Fruit fly (Drosophila melanogaster) whole organism, prepupa: ENCODE data around the gene Npc2b.

Experiments used
- Blimp-1 ChIP-seq: fragments of 200-800 bp; sonication (Bioruptor generic); optimal IDR thresholded peaks from 3 replicates; lab custom pipeline; 2017; ENCODE audit warnings: missing biosample characterization, missing genetic modification characterization, mild to moderate bottlenecking, moderate library complexity, missing genetic modification reagents
- CG11762 ChIP-seq: fragments of 200-800 bp; sonication (Bioruptor generic); optimal IDR thresholded peaks from 3 replicates; lab custom pipeline; 2016; ENCODE audit warnings: missing biosample characterization, missing genetic modification characterization; ENCODE audit not compliant: insufficient read depth
- CG11902 ChIP-seq: fragments of 200-800 bp; sonication (Bioruptor generic); optimal IDR thresholded peaks from 3 replicates; lab custom pipeline; 2016; ENCODE audit warnings: missing biosample characterization, missing genetic modification characterization
- CG15336 ChIP-seq: fragments of 200-800 bp; sonication (Bioruptor generic); IDR thresholded peaks from 2 replicates; pipeline ENCODE4 v1.3.6; 2022; ENCODE audit warnings: missing biosample characterization, missing genetic modification characterization
- CG1621 ChIP-seq: fragments of 200-800 bp; sonication (Bioruptor generic); optimal IDR thresholded peaks from 3 replicates; lab custom pipeline; 2018; ENCODE audit warnings: missing biosample characterization, mild to moderate bottlenecking, missing genetic modification characterization
- CG16779 ChIP-seq: fragments of 200-800 bp; sonication (Bioruptor generic); optimal IDR thresholded peaks from 3 replicates; lab custom pipeline; 2017; ENCODE audit warnings: missing biosample characterization, mild to moderate bottlenecking, missing genetic modification characterization
- CG3032 ChIP-seq: fragments of 200-800 bp; optimal IDR thresholded peaks from 2 replicates; lab custom pipeline; 2019; ENCODE audit warnings: missing biosample characterization, mild to moderate bottlenecking, missing genetic modification characterization, moderate library complexity
- CG31627 ChIP-seq: fragments of 200-800 bp; sonication (Bioruptor generic); optimal IDR thresholded peaks from 3 replicates; lab custom pipeline; 2016; ENCODE audit warnings: missing biosample characterization, missing genetic modification characterization
- CG34406 ChIP-seq: fragments of 200-800 bp; sonication (Bioruptor generic); optimal IDR thresholded peaks from 3 replicates; lab custom pipeline; 2016; ENCODE audit warnings: missing biosample characterization, missing genetic modification characterization
- CG3919 ChIP-seq: fragments of 200-800 bp; sonication (Bioruptor generic); optimal IDR thresholded peaks from 3 replicates; lab custom pipeline; 2016; ENCODE audit warnings: missing biosample characterization, missing genetic modification characterization
- CG4318 ChIP-seq: fragments of 200-800 bp; sonication (Bioruptor generic); optimal IDR thresholded peaks from 3 replicates; lab custom pipeline; 2017; ENCODE audit warnings: missing biosample characterization, mild to moderate bottlenecking, missing genetic modification characterization
- CG6163 ChIP-seq: fragments of 200-800 bp; sonication (Bioruptor generic); IDR thresholded peaks from 3 replicates; pipeline ENCODE4 v1.3.6; 2022; ENCODE audit warnings: missing biosample characterization, missing genetic modification characterization
- CG6808 ChIP-seq: fragments of 200-800 bp; sonication (Bioruptor generic); optimal IDR thresholded peaks from 3 replicates; lab custom pipeline; 2017; ENCODE audit warnings: missing biosample characterization, missing genetic modification characterization, mild to moderate bottlenecking, moderate library complexity, missing genetic modification reagents
- CG6854 ChIP-seq: fragments of 200-800 bp; sonication (Bioruptor generic); optimal IDR thresholded peaks from 2 replicates; lab custom pipeline; 2017; ENCODE audit warnings: missing biosample characterization, mild to moderate bottlenecking, missing genetic modification characterization
- CG7368 ChIP-seq: fragments of 200-800 bp; sonication (Bioruptor generic); optimal IDR thresholded peaks from 3 replicates; lab custom pipeline; 2016; ENCODE audit warnings: missing biosample characterization, missing genetic modification characterization
- CG8119 ChIP-seq: fragments of 200-800 bp; sonication (Bioruptor generic); IDR thresholded peaks from 3 replicates; pipeline ENCODE4 v1.3.6; 2022; ENCODE audit warnings: missing biosample characterization, missing genetic modification characterization
- CG8319 ChIP-seq: fragments of 200-800 bp; sonication (Bioruptor generic); optimal IDR thresholded peaks from 3 replicates; lab custom pipeline; 2016; ENCODE audit warnings: missing biosample characterization, missing genetic modification characterization
- CG8632 ChIP-seq: fragments of 200-800 bp; sonication (Bioruptor generic); optimal IDR thresholded peaks from 3 replicates; lab custom pipeline; 2016; ENCODE audit warnings: missing biosample characterization, missing genetic modification characterization
- CG9139 ChIP-seq: fragments of 200-800 bp; sonication (Bioruptor generic); optimal IDR thresholded peaks from 3 replicates; lab custom pipeline; 2017; ENCODE audit warnings: missing biosample characterization, mild to moderate bottlenecking, missing genetic modification characterization
- Eip75B ChIP-seq: fragments of 200-800 bp; sonication (Bioruptor generic); optimal IDR thresholded peaks from 3 replicates; lab custom pipeline; 2016; ENCODE audit warnings: missing biosample characterization, missing genetic modification characterization
- Eip78C ChIP-seq: fragments of 200-800 bp; sonication (Bioruptor generic); peaks from one replicate; lab custom pipeline; 2016; ENCODE audit warnings: missing biosample characterization, missing genetic modification characterization
- Eip93F ChIP-seq: fragments of 200-800 bp; sonication (Bioruptor generic); optimal IDR thresholded peaks from 2 replicates; lab custom pipeline; 2016; ENCODE audit warnings: missing biosample characterization, mild to moderate bottlenecking, missing genetic modification characterization
- Ets21C ChIP-seq: fragments of 200-800 bp; sonication (Bioruptor generic); optimal IDR thresholded peaks from 3 replicates; lab custom pipeline; 2016; ENCODE audit warnings: missing biosample characterization, missing genetic modification characterization
- Ets96B ChIP-seq: fragments of 200-800 bp; optimal IDR thresholded peaks from 2 replicates; lab custom pipeline; 2019; ENCODE audit warnings: missing biosample characterization, mild to moderate bottlenecking, missing genetic modification characterization, moderate library complexity
- Gug ChIP-seq: fragments of 200-800 bp; sonication (Bioruptor generic); IDR thresholded peaks from 2 replicates; pipeline ENCODE4 v1.3.6; 2022; ENCODE audit warnings: missing biosample characterization, missing genetic modification characterization
- Hr38 ChIP-seq: sonication (Bioruptor generic); optimal IDR thresholded peaks from 2 replicates; lab custom pipeline; 2016; ENCODE audit warnings: missing biosample characterization, missing genetic modification characterization
- Hr4 ChIP-seq: fragments of 200-800 bp; sonication (Bioruptor generic); optimal IDR thresholded peaks from 3 replicates; lab custom pipeline; 2016; ENCODE audit warnings: missing biosample characterization, missing genetic modification characterization
- Lpt ChIP-seq: fragments of 200-800 bp; sonication (Bioruptor generic); optimal IDR thresholded peaks from 3 replicates; lab custom pipeline; 2016; ENCODE audit warnings: missing biosample characterization, missing genetic modification characterization
- Met ChIP-seq: fragments of 200-800 bp; sonication (Bioruptor generic); optimal IDR thresholded peaks from 3 replicates; lab custom pipeline; 2016; ENCODE audit warnings: missing biosample characterization, missing genetic modification characterization
- OdsH ChIP-seq: fragments of 200-800 bp; sonication (Bioruptor generic); optimal IDR thresholded peaks from 3 replicates; lab custom pipeline; 2016; ENCODE audit warnings: missing biosample characterization, missing genetic modification characterization
- Smox ChIP-seq: fragments of 200-800 bp; sonication (Bioruptor generic); optimal IDR thresholded peaks from 3 replicates; lab custom pipeline; 2016; ENCODE audit warnings: missing biosample characterization, missing genetic modification characterization
- Sox102F ChIP-seq: fragments of 200-800 bp; sonication (Bioruptor generic); optimal IDR thresholded peaks from 2 replicates; lab custom pipeline; 2016; ENCODE audit warnings: missing biosample characterization, mild to moderate bottlenecking, missing genetic modification characterization
- Sox14 ChIP-seq: fragments of 200-800 bp; sonication (Bioruptor generic); optimal IDR thresholded peaks from 3 replicates; lab custom pipeline; 2016; ENCODE audit warnings: missing biosample characterization, missing genetic modification characterization
- achi ChIP-seq: fragments of 200-800 bp; sonication (Bioruptor generic); optimal IDR thresholded peaks from 3 replicates; lab custom pipeline; 2016; ENCODE audit warnings: missing biosample characterization, missing genetic modification characterization
- acj6 ChIP-seq: fragments of 200-800 bp; sonication (Bioruptor generic); optimal IDR thresholded peaks from 3 replicates; lab custom pipeline; 2016; ENCODE audit warnings: missing biosample characterization, missing genetic modification characterization
- cyc ChIP-seq: fragments of 200-800 bp; sonication (Bioruptor generic); optimal IDR thresholded peaks from 3 replicates; lab custom pipeline; 2016; ENCODE audit warnings: missing biosample characterization, missing genetic modification characterization
- dac ChIP-seq: fragments of 200-800 bp; sonication (Bioruptor generic); optimal IDR thresholded peaks from 2 replicates; lab custom pipeline; 2017; ENCODE audit warnings: missing biosample characterization, mild to moderate bottlenecking, missing genetic modification characterization
- dsx ChIP-seq: fragments of 200-800 bp; optimal IDR thresholded peaks from 3 replicates; lab custom pipeline; 2019; ENCODE audit warnings: missing biosample characterization, mild to moderate bottlenecking, missing genetic modification characterization, moderate library complexity; ENCODE audit not compliant: poor library complexity, severe bottlenecking
- eg ChIP-seq: fragments of 200-800 bp; sonication (Bioruptor generic); IDR thresholded peaks from 3 replicates; pipeline ENCODE4 v1.3.6; 2022; ENCODE audit warnings: missing biosample characterization, missing genetic modification characterization
- fkh ChIP-seq: fragments of 200-800 bp; sonication (Bioruptor generic); optimal IDR thresholded peaks from 3 replicates; lab custom pipeline; 2017; ENCODE audit warnings: missing biosample characterization, mild to moderate bottlenecking, missing genetic modification characterization, moderate library complexity
- lz ChIP-seq: fragments of 200-800 bp; sonication (Bioruptor generic); optimal IDR thresholded peaks from 3 replicates; lab custom pipeline; 2016; ENCODE audit warnings: missing biosample characterization, missing genetic modification characterization
- net ChIP-seq: fragments of 200-800 bp; sonication (Bioruptor generic); optimal IDR thresholded peaks from 3 replicates; lab custom pipeline; 2016; ENCODE audit warnings: missing biosample characterization, missing genetic modification characterization
- pdm3 ChIP-seq: fragments of 200-800 bp; sonication (Bioruptor generic); optimal IDR thresholded peaks from 3 replicates; lab custom pipeline; 2016; ENCODE audit warnings: missing biosample characterization, missing genetic modification characterization
- salr ChIP-seq, 2 experiments: fragments of 200-800 bp; sonication (Bioruptor generic); optimal IDR thresholded peaks; 3 replicates each; lab custom pipeline; 2016 to 2018; ENCODE audit warnings: missing biosample characterization in 2 of 2, missing genetic modification characterization in 2 of 2, mild to moderate bottlenecking in 1 of 2
- topi ChIP-seq: fragments of 200-800 bp; sonication (Bioruptor generic); optimal IDR thresholded peaks from 3 replicates; lab custom pipeline; 2016; ENCODE audit warnings: missing biosample characterization, missing genetic modification characterization
- vri ChIP-seq: fragments of 200-800 bp; sonication (Bioruptor generic); optimal IDR thresholded peaks from 3 replicates; lab custom pipeline; 2016; ENCODE audit warnings: missing biosample characterization, mild to moderate bottlenecking, missing genetic modification characterization

Gene Npc2b

DNA sequence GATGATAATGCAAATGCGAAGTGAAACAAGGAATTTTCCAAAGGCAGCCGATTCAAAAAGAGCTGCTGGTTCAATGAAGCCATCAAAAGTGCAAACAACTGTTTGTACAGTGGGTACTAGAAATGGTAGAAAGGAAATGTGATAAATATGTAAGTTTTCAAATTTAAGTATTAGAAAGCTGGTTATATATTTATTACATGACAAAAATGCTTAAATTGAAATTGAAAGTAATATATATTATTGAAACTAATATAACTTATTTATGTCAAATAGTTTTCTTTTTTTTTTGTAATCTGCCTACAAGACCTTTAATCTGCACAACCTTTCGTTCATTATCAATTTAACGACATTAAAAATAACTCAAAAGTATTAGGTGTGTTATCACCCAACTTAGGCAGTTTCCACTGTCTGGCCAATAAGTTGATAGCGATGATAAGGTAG, 40.6 kb upstream of the Npc2b start (continued):
- TF ChIP-seq CG8319 (GFP tag; lab: Kevin White, UChicago) (peak; percentile 4), OdsH (peak; percentile 82), Hr38 (no peak), CG9139 (GFP tag; lab: Kevin White, UChicago) (no peak), CG8119 (GFP tag; lab: Robert Waterston, UW) (peak; percentile 64; the same call in 1 of the 3 replicates), Blimp-1 (peak; percentile 33), Sox14 (GFP tag; lab: Kevin White, UChicago) (no peak), Ets21C (no peak), CG3032 (tag; lab: Kevin White, UChicago) (peak; percentile 63), CG4318 (GFP tag; lab: Kevin White, UChicago) (peak; percentile 40), CG11902 (GFP tag; lab: Kevin White, UChicago) (peak; percentile 50), pdm3 (GFP tag; lab: Kevin White, UChicago) (peak; percentile 50), CG16779 (tag; lab: Kevin White, UChicago) (peak; percentile 50)
- TF ChIP-seq, all 60 proteins: peak for 47

dm6 chr3R:14050556-14051170, 38.7 kb upstream of the Npc2b start:
- TF ChIP-seq CG3032 (tag; lab: Kevin White, UChicago) = no peak

dm6 chr3R:14051391-14051852, 37.9 kb upstream of the Npc2b start:
- TF ChIP-seq dac (GFP tag; lab: Kevin White, UChicago) (no peak), CG31627 (GFP tag; lab: Kevin White, UChicago) (no peak), lz (GFP tag; lab: Kevin White, UChicago) (no peak), CG6808 (peak; percentile 4), Blimp-1 (no peak), net (GFP tag; lab: Kevin White, UChicago) (no peak), Lpt (GFP tag; lab: Kevin White, UChicago) (no peak), Eip93F (GFP tag; lab: Kevin White, UChicago) (no peak), fkh (GFP tag; lab: Kevin White, UChicago) (peak; percentile 44), CG6163 (GFP tag; lab: Robert Waterston, UW) (no peak; the same call in 2 of the 3 replicates), CG3032 (tag; lab: Kevin White, UChicago) (peak; percentile 0), topi (GFP tag; lab: Kevin White, UChicago) (no peak), Eip78C (no peak), Ets96B (tag; lab: Kevin White, UChicago) (no peak), Ets21C (no peak), dsx (GFP tag; lab: Kevin White, UChicago) (peak; percentile 24), achi (GFP tag; lab: Kevin White, UChicago) (no peak), cyc (no peak), CG4318 (GFP tag; lab: Kevin White, UChicago) (no peak), Eip75B (GFP tag; lab: Kevin White, UChicago) (no peak), eg (GFP tag; lab: Robert Waterston, UW) (peak; percentile 65; the same call in 2 of the 3 replicates), Sox14 (GFP tag; lab: Kevin White, UChicago) (no peak), salr (GFP tag; optimal IDR thresholded peaks at IDR 0.05; lab: Kevin White, UChicago) (no peak), CG8632 (no peak), CG8319 (GFP tag; lab: Kevin White, UChicago) (no peak), Sox102F (GFP tag; lab: Kevin White, UChicago) (no peak), CG1621 (tag; lab: Kevin White, UChicago) (peak; percentile 2), pdm3 (GFP tag; lab: Kevin White, UChicago) (no peak), vri (GFP tag; lab: Kevin White, UChicago) (peak; percentile 46), CG7368 (no peak), CG16779 (tag; lab: Kevin White, UChicago) (peak; percentile 61), Gug (GFP tag; lab: Robert Waterston, UW) (no peak), Met (GFP tag; lab: Kevin White, UChicago) (no peak), CG6854 (GFP tag; lab: Kevin White, UChicago) (no peak), acj6 (GFP tag; lab: Kevin White, UChicago) (no peak), CG15336 (0 out of 2 replicates have a peak, but pooled peaks have one; percentile 13), CG34406 (GFP tag; lab: Kevin White, UChicago) (no peak), OdsH (no peak), CG11762 (no peak), Hr4 (GFP tag; lab: Kevin White, UChicago) (no peak), CG3919 (no peak), Smox (GFP tag; lab: Kevin White, UChicago) (no peak)
